Fruit fly (Drosophila melanogaster) whole organism, prepupa: Measurements from ENCODE around the gene Cftr.

Experiments used
- CG6276 ChIP-seq: fragments of 200-800 bp; sonication (Bioruptor generic); optimal IDR thresholded peaks from 2 replicates; lab custom pipeline; 2017; ENCODE audit warnings: missing biosample characterization, mild to moderate bottlenecking, missing genetic modification characterization
- CG8319 ChIP-seq: fragments of 200-800 bp; sonication (Bioruptor generic); optimal IDR thresholded peaks from 3 replicates; lab custom pipeline; 2016; ENCODE audit warnings: missing biosample characterization, missing genetic modification characterization
- Eip75B ChIP-seq: fragments of 200-800 bp; sonication (Bioruptor generic); optimal IDR thresholded peaks from 3 replicates; lab custom pipeline; 2016; ENCODE audit warnings: missing biosample characterization, missing genetic modification characterization
- Eip78C ChIP-seq: fragments of 200-800 bp; sonication (Bioruptor generic); peaks from one replicate; lab custom pipeline; 2016; ENCODE audit warnings: missing biosample characterization, missing genetic modification characterization
- Smox ChIP-seq: fragments of 200-800 bp; sonication (Bioruptor generic); optimal IDR thresholded peaks from 3 replicates; lab custom pipeline; 2016; ENCODE audit warnings: missing biosample characterization, missing genetic modification characterization
- Sox102F ChIP-seq: fragments of 200-800 bp; sonication (Bioruptor generic); optimal IDR thresholded peaks from 2 replicates; lab custom pipeline; 2016; ENCODE audit warnings: missing biosample characterization, mild to moderate bottlenecking, missing genetic modification characterization
- salr ChIP-seq, 2 experiments: fragments of 200-800 bp; sonication (Bioruptor generic); optimal IDR thresholded peaks; 3 replicates each; lab custom pipeline; 2016 to 2018; ENCODE audit warnings: missing biosample characterization in 2 of 2, missing genetic modification characterization in 2 of 2, mild to moderate bottlenecking in 1 of 2
- vri ChIP-seq: fragments of 200-800 bp; sonication (Bioruptor generic); optimal IDR thresholded peaks from 3 replicates; lab custom pipeline; 2016; ENCODE audit warnings: missing biosample characterization, mild to moderate bottlenecking, missing genetic modification characterization

DNA sequence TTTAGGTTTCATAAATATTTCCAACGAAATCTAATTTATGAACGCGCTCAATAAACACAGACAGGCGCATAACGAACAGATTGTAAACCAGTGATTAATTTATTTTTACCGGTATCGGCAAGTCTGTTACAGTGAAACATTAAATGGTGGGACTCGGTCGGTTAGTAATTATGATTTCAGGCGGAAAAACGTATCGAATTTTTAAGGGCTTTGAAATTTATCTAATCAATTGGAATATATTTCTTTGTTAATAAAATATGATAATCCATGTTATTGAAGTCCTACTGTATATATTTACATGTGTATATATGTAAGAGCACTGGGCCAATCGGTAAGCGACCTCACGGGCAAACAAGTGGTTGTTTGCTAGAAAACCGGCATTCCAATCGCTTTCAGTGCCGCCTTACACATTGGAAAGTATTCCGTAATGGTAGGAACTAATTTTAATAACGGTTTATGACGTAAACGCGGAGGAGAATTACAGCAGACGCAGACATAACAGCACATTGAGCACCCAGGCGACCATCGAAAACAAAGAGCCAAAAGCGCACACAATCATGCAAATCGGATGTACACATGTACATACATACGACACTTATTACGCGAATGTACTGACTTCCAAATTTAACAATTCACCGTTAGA is 560 bp downstream of the Cftr start:
- TF ChIP-seq Eip75B (peak; percentile 88), CG8319 (peak; percentile 75), vri (GFP tag; lab: Kevin White, UChicago) (peak; percentile 91), salr (GFP tag; optimal IDR thresholded peaks at IDR 0.05; lab: Kevin White, UChicago) (peak; percentile 81 to 82), Smox (GFP tag; lab: Kevin White, UChicago) (peak; percentile 96), Sox102F (GFP tag; lab: Kevin White, UChicago) (peak; percentile 97), CG6276 (GFP tag; lab: Kevin White, UChicago) (peak; percentile 74), Eip78C (GFP tag; lab: Kevin White, UChicago) (peak; percentile 99)
